Worm (Caenorhabditis elegans) whole organism, L1 larva: Measurements from ENCODE around the gene cnc-10.

Experiments
- C34B4.2 ChIP-seq: sonication (generic microtip); optimal IDR thresholded peaks from 2 replicates; lab custom pipeline; 2017; ENCODE audit warnings: mild to moderate bottlenecking, missing genetic modification characterization, missing compliant biosample characterization
- blmp-1 ChIP-seq: fragments of 150-350 bp; optimal IDR thresholded peaks from 2 replicates; lab custom pipeline; 2014; ENCODE audit warnings: missing biosample characterization, missing genetic modification characterization
- dpl-1 ChIP-seq, 3 experiments: fragments of 150-350 bp in 2 of 3; sonication (generic microtip) in 1 of 3; optimal IDR thresholded peaks; 2 replicates each; lab custom pipeline; 2014 to 2017; ENCODE audit warnings: missing biosample characterization in 3 of 3, missing genetic modification characterization in 3 of 3, missing genetic modification reagents in 3 of 3
- fos-1 ChIP-seq: fragments of 150-350 bp; optimal IDR thresholded peaks from 2 replicates; lab custom pipeline; 2014; ENCODE audit warnings: missing biosample characterization, missing genetic modification characterization
- lir-3 ChIP-seq: sonication (generic microtip); optimal IDR thresholded peaks from 2 replicates; lab custom pipeline; 2016; ENCODE audit warnings: mild to moderate bottlenecking, missing genetic modification characterization, moderate library complexity, missing compliant biosample characterization; ENCODE audit not compliant: poor library complexity
- mep-1 ChIP-seq: fragments of 150-350 bp; optimal IDR thresholded peaks from 2 replicates; lab custom pipeline; 2014; ENCODE audit warnings: missing biosample characterization, missing genetic modification characterization
- nhr-237 ChIP-seq: fragments of 150-350 bp; optimal IDR thresholded peaks from 2 replicates; lab custom pipeline; 2014; ENCODE audit warnings: missing biosample characterization, missing genetic modification characterization
- nhr-77 ChIP-seq: fragments of 150-350 bp; optimal IDR thresholded peaks from 2 replicates; lab custom pipeline; 2014; ENCODE audit warnings: missing biosample characterization, missing genetic modification characterization
- zag-1 ChIP-seq: fragments of 150-350 bp; optimal IDR thresholded peaks from 2 replicates; lab custom pipeline; 2014; ENCODE audit warnings: missing biosample characterization, missing genetic modification characterization
- ztf-11 ChIP-seq, 2 experiments: sonication (generic microtip); optimal IDR thresholded peaks; 2 replicates each; lab custom pipeline; 2016 to 2017; ENCODE audit warnings: missing genetic modification characterization in 2 of 2, missing biosample characterization in 1 of 2, missing compliant biosample characterization in 1 of 2

- TF ChIP-seq nhr-237 (tag; lab: Kevin White, UChicago) (no peak), dpl-1 (GFP tag; optimal IDR thresholded peaks at IDR 0.05; lab: Kevin White, UChicago) (no peak), nhr-77 (tag; lab: Kevin White, UChicago) (no peak), zag-1 (tag; lab: Kevin White, UChicago) (no peak), ztf-11 (tag; optimal IDR thresholded peaks at IDR 0.05; lab: Kevin White, UChicago) (no peak), mep-1 (no peak), blmp-1 (tag; lab: Kevin White, UChicago) (no peak), lir-3 (no peak), fos-1 (no peak), C34B4.2 (tag; lab: Kevin White, UChicago) (no peak)
Observed at ce11 chrV:11141179-11141578, 41.8 kb upstream of the cnc-10 start, which contains the start of gene folt-1.
